Worm (Caenorhabditis elegans) whole organism, midembryonic: ENCODE measurements around the gene Y57A10A.14.
"Not testable (repeated sequence)": the region's sequence is repeated elsewhere in the genome, so short reads cannot be mapped to it uniquely, and the experiment has no call there.

ENCODE experiments used
- T22C8.4 ChIP-seq: fragments of 200-800 bp; sonication (Bioruptor generic); IDR thresholded peaks from 2 replicates; pipeline ENCODE4 v1.3.6; 2022; ENCODE audit warnings: missing genetic modification characterization, missing compliant biosample characterization
- cog-1 ChIP-seq: sonication (generic microtip); optimal IDR thresholded peaks from 2 replicates; lab custom pipeline; 2016; ENCODE audit warnings: missing genetic modification characterization, missing compliant biosample characterization
- flt-1 ChIP-seq: fragments of 200-800 bp; sonication (Bioruptor generic); IDR thresholded peaks from 2 replicates; pipeline ENCODE4 v1.3.6; 2022; ENCODE audit warnings: missing genetic modification characterization, missing compliant biosample characterization
- klf-2 ChIP-seq: fragments of 200-800 bp; sonication (Bioruptor generic); conservative IDR thresholded peaks from 2 replicates; pipeline ENCODE4 v1.3.6; 2022; ENCODE audit warnings: missing genetic modification reagents, missing genetic modification characterization, missing compliant biosample characterization
- med-1 ChIP-seq: sonication (generic microtip); optimal IDR thresholded peaks from 2 replicates; lab custom pipeline; 2017; ENCODE audit warnings: missing genetic modification characterization, mild to moderate bottlenecking, missing compliant biosample characterization, antibody characterized with exemption, missing genetic modification reagents; ENCODE audit not compliant: insufficient read depth
- ref-1 ChIP-seq: fragments of 200-800 bp; sonication (Bioruptor generic); conservative IDR thresholded peaks from 2 replicates; pipeline ENCODE4 v1.3.6; 2022; ENCODE audit warnings: missing genetic modification reagents, missing genetic modification characterization, missing compliant biosample characterization
- tab-1 ChIP-seq: fragments of 200-800 bp; sonication (Bioruptor generic); IDR thresholded peaks from 2 replicates; pipeline ENCODE4 v1.3.6; 2022; ENCODE audit warnings: missing genetic modification characterization, missing compliant biosample characterization
- ztf-29 ChIP-seq: fragments of 200-800 bp; sonication (Bioruptor generic); IDR thresholded peaks from 2 replicates; pipeline ENCODE4 v1.3.6; 2022; ENCODE audit warnings: missing genetic modification reagents, missing genetic modification characterization, missing compliant biosample characterization

DNA sequence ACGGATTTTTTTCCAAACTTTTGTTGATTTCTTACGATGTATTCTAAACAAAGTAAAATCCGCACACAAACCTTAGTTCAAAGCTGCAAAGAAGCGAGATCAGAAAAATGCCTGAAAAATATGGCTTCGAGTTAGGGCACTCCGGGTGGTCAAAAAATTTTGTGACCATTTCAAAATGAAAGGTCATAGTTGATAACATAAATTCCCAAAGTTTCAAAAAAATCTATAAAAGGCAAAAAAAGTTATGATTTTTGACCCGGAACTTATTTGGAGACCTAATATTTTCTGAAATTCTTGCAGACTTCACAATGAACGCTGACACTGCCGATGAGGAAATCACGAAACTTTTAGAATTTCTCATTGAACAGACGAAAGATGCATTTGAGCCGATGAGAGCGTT is 21.2 kb upstream of the Y57A10A.14 start, which contains the start of gene Y57A10A.8:
- TF ChIP-seq flt-1; tab-1 (GFP tag; lab: Robert Waterston, UW); med-1; klf-2 (GFP tag; lab: Robert Waterston, UW); ref-1 (GFP tag; lab: Robert Waterston, UW); T22C8.4 (GFP tag; lab: Robert Waterston, UW); ztf-29 (GFP tag; lab: Robert Waterston, UW); cog-1 (tag; lab: Kevin White, UChicago): not testable (repeated sequence)
